Worm (Caenorhabditis elegans) whole organism, young adult: ENCODE measurements around the gene sft-1.

Experiments
- B0035.1 ChIP-seq: sonication (generic microtip); optimal IDR thresholded peaks from 2 replicates; lab custom pipeline; 2016; ENCODE audit warnings: missing genetic modification characterization, mild to moderate bottlenecking, missing compliant biosample characterization, missing genotype, missing genetic modification reagents
- B0261.1 ChIP-seq: sonication (generic microtip); optimal IDR thresholded peaks from 2 replicates; lab custom pipeline; 2016; ENCODE audit warnings: mild to moderate bottlenecking, missing genetic modification characterization, moderate library complexity, missing compliant biosample characterization
- F10E7.11 ChIP-seq: sonication (generic microtip); optimal IDR thresholded peaks from 2 replicates; lab custom pipeline; 2017; ENCODE audit warnings: mild to moderate bottlenecking, missing genetic modification characterization, moderate library complexity, missing compliant biosample characterization
- F22D6.2 ChIP-seq: sonication (generic microtip); optimal IDR thresholded peaks from 2 replicates; lab custom pipeline; 2016; ENCODE audit warnings: mild to moderate bottlenecking, missing genetic modification characterization, missing compliant biosample characterization
- F23B12.7 ChIP-seq: sonication (generic microtip); optimal IDR thresholded peaks from 2 replicates; lab custom pipeline; 2017; ENCODE audit warnings: missing genetic modification characterization, mild to moderate bottlenecking, missing compliant biosample characterization, antibody characterized with exemption, moderate library complexity; ENCODE audit not compliant: insufficient read depth
- F49E8.2 ChIP-seq: sonication (generic microtip); optimal IDR thresholded peaks from 3 replicates; lab custom pipeline; 2017; ENCODE audit warnings: missing genetic modification characterization, mild to moderate bottlenecking, missing compliant biosample characterization, antibody characterized with exemption, moderate library complexity; ENCODE audit not compliant: insufficient read depth
- K11D2.4 ChIP-seq: fragments of 200-800 bp; sonication (Bioruptor generic); IDR thresholded peaks from 2 replicates; pipeline ENCODE4 v1.3.6; 2022; ENCODE audit warnings: missing genetic modification reagents, missing genetic modification characterization, missing compliant biosample characterization
- Y53G8AR.9 ChIP-seq: fragments of 200-800 bp; sonication (Bioruptor generic); conservative IDR thresholded peaks from 2 replicates; pipeline ENCODE4 v1.3.6; 2022; ENCODE audit warnings: missing genetic modification reagents, missing genetic modification characterization, missing compliant biosample characterization
- Y56A3A.18 ChIP-seq: fragments of 200-800 bp; sonication (Bioruptor generic); IDR thresholded peaks from 2 replicates; pipeline ENCODE4 v1.3.6; 2022; ENCODE audit warnings: missing genetic modification reagents, missing genetic modification characterization, missing compliant biosample characterization
- Y67H2A.10 ChIP-seq: fragments of 200-800 bp; sonication (Bioruptor generic); conservative IDR thresholded peaks from 2 replicates; pipeline ENCODE4 v1.3.6; 2022; ENCODE audit warnings: missing genetic modification reagents, missing genetic modification characterization, missing compliant biosample characterization
- aptf-2 ChIP-seq: fragments of 200-800 bp; sonication (Bioruptor generic); conservative IDR thresholded peaks from 2 replicates; pipeline ENCODE4 v1.3.6; 2022; ENCODE audit warnings: missing genetic modification reagents, missing genetic modification characterization, missing compliant biosample characterization
- attf-3 ChIP-seq: fragments of 200-800 bp; sonication (Bioruptor generic); conservative IDR thresholded peaks from 2 replicates; pipeline ENCODE4 v1.3.6; 2022; ENCODE audit warnings: missing genetic modification reagents, missing genetic modification characterization, missing compliant biosample characterization
- attf-5 ChIP-seq: fragments of 200-800 bp; sonication (Bioruptor generic); optimal IDR thresholded peaks from 2 replicates; lab custom pipeline; 2018; ENCODE audit warnings: mild to moderate bottlenecking, missing genetic modification characterization, missing compliant biosample characterization
- bed-2 ChIP-seq: fragments of 200-800 bp; sonication (Bioruptor generic); IDR thresholded peaks from 2 replicates; pipeline ENCODE4 v1.3.6; 2022; ENCODE audit warnings: missing genetic modification reagents, missing genetic modification characterization, missing compliant biosample characterization
- cebp-1 ChIP-seq, 2 experiments: fragments of 200-800 bp in 1 of 2; sonication (Bioruptor generic) in 1 of 2; sonication (generic microtip) in 1 of 2; IDR thresholded peaks in 1 of 2; optimal IDR thresholded peaks in 1 of 2; 2 replicates each; pipeline versions ENCODE4 v1.3.6 to Lab custom; 2017 to 2022; ENCODE audit warnings: missing compliant biosample characterization in 2 of 2, missing genetic modification characterization in 2 of 2, mild to moderate bottlenecking in 1 of 2, missing genetic modification reagents in 1 of 2, moderate library complexity in 1 of 2
- ceh-100 ChIP-seq: fragments of 200-800 bp; sonication (Bioruptor generic); IDR thresholded peaks from 2 replicates; pipeline ENCODE4 v1.3.6; 2022; ENCODE audit warnings: missing genetic modification reagents, missing genetic modification characterization, missing compliant biosample characterization
- egl-18 ChIP-seq: fragments of 200-800 bp; sonication (Bioruptor generic); IDR thresholded peaks from 2 replicates; pipeline ENCODE4 v1.3.6; 2022; ENCODE audit warnings: missing genetic modification reagents, missing genetic modification characterization, missing compliant biosample characterization
- egrh-3 ChIP-seq: fragments of 200-800 bp; sonication (Bioruptor generic); IDR thresholded peaks from 2 replicates; pipeline ENCODE4 v1.3.6; 2022; ENCODE audit warnings: missing genetic modification reagents, missing genetic modification characterization, missing compliant biosample characterization
- gei-17 ChIP-seq: fragments of 200-800 bp; sonication (Bioruptor generic); optimal IDR thresholded peaks from 2 replicates; lab custom pipeline; 2018; ENCODE audit warnings: mild to moderate bottlenecking, missing genetic modification characterization, missing compliant biosample characterization
- hmg-1.2 ChIP-seq: fragments of 200-800 bp; sonication (Bioruptor generic); IDR thresholded peaks from 2 replicates; pipeline ENCODE4 v1.3.6; 2022; ENCODE audit warnings: missing genetic modification reagents, missing genetic modification characterization, missing compliant biosample characterization
- hsf-1 ChIP-seq: fragments of 200-800 bp; sonication (Bioruptor generic); IDR thresholded peaks from 2 replicates; pipeline ENCODE4 v1.3.6; 2022; ENCODE audit warnings: missing genetic modification reagents, missing genetic modification characterization, missing compliant biosample characterization
- lin-35 ChIP-seq, 3 experiments: fragments of 150-350 bp in 2 of 3; sonication (generic microtip) in 1 of 3; optimal IDR thresholded peaks; 2 replicates each; lab custom pipeline; 2014 to 2018; ENCODE audit warnings: missing biosample characterization in 3 of 3, missing genetic modification characterization in 3 of 3, missing genetic modification reagents in 3 of 3
- lin-54 ChIP-seq: fragments of 200-800 bp; sonication (Bioruptor generic); optimal IDR thresholded peaks from 2 replicates; lab custom pipeline; 2018; ENCODE audit warnings: mild to moderate bottlenecking, missing genetic modification characterization, missing compliant biosample characterization
- lsy-27 ChIP-seq: sonication (generic microtip); optimal IDR thresholded peaks from 2 replicates; lab custom pipeline; 2017; ENCODE audit warnings: missing genetic modification characterization, mild to moderate bottlenecking, missing compliant biosample characterization, antibody characterized with exemption, missing genotype, borderline replicate concordance; ENCODE audit not compliant: insufficient read depth
- madf-10 ChIP-seq: sonication (generic microtip); optimal IDR thresholded peaks from 2 replicates; lab custom pipeline; 2016; ENCODE audit warnings: mild to moderate bottlenecking, missing genetic modification characterization, missing compliant biosample characterization
- madf-6 ChIP-seq: fragments of 200-800 bp; sonication (Bioruptor generic); IDR thresholded peaks from 2 replicates; pipeline ENCODE4 v1.3.6; 2022; ENCODE audit warnings: missing genetic modification reagents, missing genetic modification characterization, missing compliant biosample characterization
- mcd-1 ChIP-seq: fragments of 200-800 bp; sonication (Bioruptor generic); IDR thresholded peaks from 2 replicates; pipeline ENCODE4 v1.3.6; 2022; ENCODE audit warnings: missing genetic modification reagents, missing genetic modification characterization, missing compliant biosample characterization
- nhr-27 ChIP-seq: fragments of 200-800 bp; sonication (Bioruptor generic); optimal IDR thresholded peaks from 2 replicates; lab custom pipeline; 2018; ENCODE audit warnings: mild to moderate bottlenecking, missing genetic modification characterization, moderate library complexity, missing compliant biosample characterization
- nhr-80 ChIP-seq: sonication (generic microtip); optimal IDR thresholded peaks from 2 replicates; lab custom pipeline; 2016; ENCODE audit warnings: missing genetic modification characterization, missing compliant biosample characterization
- rpc-1 ChIP-seq, 2 experiments: fragments of 150-350 bp in 1 of 2; sonication (generic microtip) in 1 of 2; optimal IDR thresholded peaks; 2 replicates each; lab custom pipeline; 2014 to 2018; ENCODE audit warnings: missing biosample characterization in 1 of 2, missing genetic modification characterization in 1 of 2, missing genetic modification reagents in 1 of 2, missing genotype in 1 of 2
- snpc-4 ChIP-seq, 5 experiments: fragments of 150-350 bp in 1 of 5; sonication (generic microtip) in 4 of 5; optimal IDR thresholded peaks; 2 replicates each; lab custom pipeline; 2014 to 2018; ENCODE audit warnings: missing genetic modification characterization in 5 of 5, missing biosample characterization in 3 of 5, antibody characterized with exemption in 2 of 5, mild to moderate bottlenecking in 2 of 5, missing compliant biosample characterization in 2 of 5, missing genotype in 2 of 5, moderate library complexity in 2 of 5, missing genetic modification reagents in 1 of 5
- somi-1 ChIP-seq: fragments of 200-800 bp; sonication (Bioruptor generic); optimal IDR thresholded peaks from 2 replicates; lab custom pipeline; 2018; ENCODE audit warnings: mild to moderate bottlenecking, missing genetic modification characterization, missing compliant biosample characterization
- sptf-2 ChIP-seq: fragments of 200-800 bp; sonication (Bioruptor generic); optimal IDR thresholded peaks from 2 replicates; lab custom pipeline; 2018; ENCODE audit warnings: mild to moderate bottlenecking, missing genetic modification characterization, missing compliant biosample characterization
- tbp1 ChIP-seq: fragments of 200-800 bp; sonication (Bioruptor generic); optimal IDR thresholded peaks from 2 replicates; lab custom pipeline; 2018; ENCODE audit warnings: mild to moderate bottlenecking, missing genetic modification characterization, missing compliant biosample characterization
- zfh-2 ChIP-seq: fragments of 200-800 bp; sonication (Bioruptor generic); conservative IDR thresholded peaks from 2 replicates; pipeline ENCODE4 v1.3.6; 2022; ENCODE audit warnings: missing genetic modification reagents, missing genetic modification characterization, missing compliant biosample characterization
- ztf-6 ChIP-seq: fragments of 200-800 bp; sonication (Bioruptor generic); IDR thresholded peaks from 2 replicates; pipeline ENCODE4 v1.3.6; 2022; ENCODE audit warnings: missing genetic modification reagents, missing genetic modification characterization, missing compliant biosample characterization

Gene sft-1

DNA sequence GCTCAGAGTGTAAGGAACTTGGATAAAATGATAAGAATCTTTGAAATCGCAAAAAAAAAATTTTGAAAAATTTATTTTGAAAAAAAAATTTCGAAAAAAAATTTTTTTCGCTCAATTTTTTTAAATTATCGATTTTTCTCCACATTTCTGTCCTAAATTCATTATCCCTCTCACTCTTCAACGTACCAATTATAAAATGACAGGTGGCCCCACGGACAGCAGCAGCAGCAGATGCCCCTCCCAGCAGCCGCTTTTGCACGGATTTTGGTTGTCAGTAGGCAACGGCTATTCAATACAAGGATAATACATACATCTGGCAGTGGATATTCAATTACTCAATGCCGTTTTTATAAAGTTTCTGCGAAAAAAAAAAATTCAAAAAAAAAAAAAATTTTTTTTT, at the start of gene sft-1:
Gene sft-1, plus strand, starts transcription at position 201 of the 400 bp plus-strand sequence.
- TF ChIP-seq Y67H2A.10 (no peak), rpc-1 (optimal IDR thresholded peaks at IDR 0.05; lab: Kevin White, UChicago) (no peak), rpc-1 (tag; optimal IDR thresholded peaks at IDR 0.05; lab: Kevin White, UChicago) (no peak), attf-3 (GFP tag; lab: Robert Waterston, UW) (no peak), lin-54 (GFP tag; lab: Kevin White, UChicago) (no peak), Y53G8AR.9 (no peak), B0035.1 (tag; lab: Kevin White, UChicago) (no peak), hsf-1 (no peak), tbp1 (GFP tag; lab: Kevin White, UChicago) (no peak), ceh-100 (GFP tag; lab: Robert Waterston, UW) (no peak), gei-17 (no peak), nhr-80 (tag; lab: Kevin White, UChicago) (no peak), ztf-6 (GFP tag; lab: Robert Waterston, UW) (no peak), somi-1 (GFP tag; lab: Kevin White, UChicago) (no peak), F10E7.11 (tag; lab: Kevin White, UChicago) (no peak), nhr-27 (tag; lab: Kevin White, UChicago) (no peak), bed-2 (GFP tag; lab: Robert Waterston, UW) (no peak), B0261.1 (tag; lab: Kevin White, UChicago) (no peak), egl-18 (GFP tag; lab: Robert Waterston, UW) (no peak)

DNA sequence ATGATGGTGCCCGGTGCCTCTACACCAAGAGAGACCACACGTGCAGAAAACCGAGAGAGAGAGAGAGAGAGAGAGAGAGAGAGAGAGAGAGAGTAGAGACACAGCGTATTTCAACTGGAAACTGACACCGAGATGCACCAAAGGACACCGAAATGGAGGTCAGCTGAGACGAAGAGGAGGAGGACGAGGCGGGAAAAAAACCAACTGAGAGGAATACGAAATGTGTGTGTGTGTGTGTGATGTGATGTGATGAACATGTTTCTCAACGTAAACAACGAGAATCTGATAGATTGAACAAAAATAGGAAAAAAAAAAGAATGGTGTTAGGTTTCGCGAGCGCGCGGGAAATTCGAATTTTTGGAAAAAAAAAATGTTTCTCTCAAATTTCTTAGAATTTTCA, 49.1 kb upstream of the sft-1 start:
- TF ChIP-seq K11D2.4 (GFP tag; lab: Robert Waterston, UW): peak; percentile 9; the same call in 1 of the 2 replicates
- peak; percentile 5 for TF ChIP-seq tbp1 (GFP tag; lab: Kevin White, UChicago)
- no peak for TF ChIP-seq Y56A3A.18 (GFP tag; lab: Robert Waterston, UW)
- TF ChIP-seq madf-10 (tag; lab: Kevin White, UChicago): no peak
- no peak for TF ChIP-seq sptf-2 (GFP tag; lab: Kevin White, UChicago)
- peak; percentile 75 for TF ChIP-seq attf-5 (GFP tag; lab: Kevin White, UChicago)
- TF ChIP-seq hmg-1.2 (GFP tag; lab: Robert Waterston, UW): peak; percentile 43; the same call in 1 of the 2 replicates
- no peak for TF ChIP-seq F23B12.7 (tag; lab: Kevin White, UChicago)
- peak; percentile 57 for TF ChIP-seq egrh-3 (GFP tag; lab: Robert Waterston, UW)
- no peak for TF ChIP-seq snpc-4 (GFP tag; optimal IDR thresholded peaks at IDR 0.05; lab: Kevin White, UChicago)
- TF ChIP-seq snpc-4 (tag; optimal IDR thresholded peaks at IDR 0.05; lab: Kevin White, UChicago): no peak
- TF ChIP-seq lin-54 (GFP tag; lab: Kevin White, UChicago): peak; percentile 44
- no peak for TF ChIP-seq F49E8.2
- no peak for TF ChIP-seq lsy-27
- no peak for TF ChIP-seq cebp-1 (GFP tag; IDR thresholded peaks at IDR 0.05; lab: Robert Waterston, UW)
- peak; percentile 65 for TF ChIP-seq cebp-1 (tag; optimal IDR thresholded peaks at IDR 0.05; lab: Kevin White, UChicago)
- TF ChIP-seq zfh-2 (GFP tag; lab: Robert Waterston, UW): peak; percentile 78
- peak; percentile 36; the same call in 1 of the 2 replicates for TF ChIP-seq mcd-1
- no peak for TF ChIP-seq F22D6.2
- peak; percentile 70 for TF ChIP-seq nhr-80 (tag; lab: Kevin White, UChicago)
- TF ChIP-seq aptf-2 (GFP tag; lab: Robert Waterston, UW): no peak
- TF ChIP-seq lin-35 (GFP tag; optimal IDR thresholded peaks at IDR 0.05; lab: Kevin White, UChicago): peak in 1 of 3 experiments; percentile 51
- no peak for TF ChIP-seq madf-6 (GFP tag; lab: Robert Waterston, UW)
